Fruit fly (Drosophila melanogaster): ENCODE data around the gene CG34263.

CG34263 gene

DNA sequence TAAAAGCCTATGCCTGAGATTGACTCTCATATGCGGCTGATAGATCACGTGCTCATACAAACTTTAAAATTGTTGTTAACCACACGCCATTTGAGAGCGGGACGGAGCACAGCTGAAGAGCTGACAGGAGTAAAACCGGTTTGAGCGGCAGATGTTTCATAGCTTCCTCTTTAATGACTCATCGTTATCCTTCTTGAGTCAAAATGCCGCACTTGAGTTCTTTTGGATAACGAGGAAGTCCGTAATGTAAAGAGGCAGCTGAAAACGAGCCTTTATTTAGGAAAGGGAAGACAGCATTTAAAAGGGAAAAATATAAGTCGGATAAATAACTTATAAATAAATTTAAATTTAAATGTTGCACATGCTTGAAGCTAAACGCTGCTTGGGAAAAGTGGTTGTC lies 31.5 kb upstream of the CG34263 start:
- TF ChIP-seq CG8632 (GFP tag; optimal IDR thresholded peaks at IDR 0.05): no peak
- TF ChIP-seq Eip75B (GFP tag; optimal IDR thresholded peaks at IDR 0.05): no peak
- peak in 1 of 2 experiments; percentile 6 for TF ChIP-seq ss (GFP tag; optimal IDR thresholded peaks at IDR 0.05)
- no peak for TF ChIP-seq Eip78C (GFP tag)

dm6 chr3L:294841-295408 lies 29.2 kb upstream of the CG34263 start:
- peak; percentile 24 for TF ChIP-seq CG3919 (GFP tag; optimal IDR thresholded peaks at IDR 0.05)
- TF ChIP-seq CG6808 (GFP tag; optimal IDR thresholded peaks at IDR 0.05): peak; percentile 17
- TF ChIP-seq fd85E (GFP tag; optimal IDR thresholded peaks at IDR 0.05): no peak
- TF ChIP-seq CG15336 (GFP tag; IDR thresholded peaks at IDR 0.05): 0 out of 2 replicates have a peak, but pooled peaks have one; percentile 8
- TF ChIP-seq CG32006 (GFP tag; optimal IDR thresholded peaks at IDR 0.05): peak; percentile 14
- peak; percentile 61 for TF ChIP-seq Eip78C (GFP tag)
- peak; percentile 4 for TF ChIP-seq CG10631 (GFP tag; optimal IDR thresholded peaks at IDR 0.05)
- TF ChIP-seq OdsH (GFP tag; optimal IDR thresholded peaks at IDR 0.05): no peak

- TF ChIP-seq vri (GFP tag; optimal IDR thresholded peaks at IDR 0.05) (peak; percentile 52), ss (GFP tag; optimal IDR thresholded peaks at IDR 0.05) (peak in 1 of 2 experiments; percentile 26), net (GFP tag; optimal IDR thresholded peaks at IDR 0.05) (no peak), pdm3 (GFP tag; optimal IDR thresholded peaks at IDR 0.05) (no peak), CG6854 (GFP tag; optimal IDR thresholded peaks at IDR 0.05) (peak; percentile 38), Blimp-1 (GFP tag; optimal IDR thresholded peaks at IDR 0.05) (no peak), CG1621 (tag; optimal IDR thresholded peaks at IDR 0.05) (peak; percentile 55), CG15336 (GFP tag; IDR thresholded peaks at IDR 0.05) (peak; percentile 11; the same call in 1 of the 2 replicates), CG6163 (GFP tag; IDR thresholded peaks at IDR 0.05) (0 out of 3 replicates have a peak, but pooled peaks have one; percentile 35), svp (GFP tag) (peak; percentile 31), esn (GFP tag; optimal IDR thresholded peaks at IDR 0.05) (peak; percentile 15), Eip75B (GFP tag; optimal IDR thresholded peaks at IDR 0.05) (no peak), CG3032 (tag; optimal IDR thresholded peaks at IDR 0.05) (peak; percentile 11), dsx (GFP tag; optimal IDR thresholded peaks at IDR 0.05; ENCODE audit: poor library complexity, severe bottlenecking) (peak; percentile 24), Sox102F (GFP tag; optimal IDR thresholded peaks at IDR 0.05) (no peak), fkh (GFP tag; optimal IDR thresholded peaks at IDR 0.05) (peak; percentile 100)
Measured at dm6 chr3L:292146-292776, 26.6 kb upstream of the CG34263 start.

dm6 chr3L:291583-292145 lies 26.0 kb upstream of the CG34263 start:
- TF ChIP-seq CG34406 (GFP tag; optimal IDR thresholded peaks at IDR 0.05) (no peak), Sox14 (GFP tag; optimal IDR thresholded peaks at IDR 0.05) (no peak), Eip78C (GFP tag) (peak; percentile 39), CG9139 (GFP tag; optimal IDR thresholded peaks at IDR 0.05) (no peak), CG3032 (tag; optimal IDR thresholded peaks at IDR 0.05) (no peak), vri (GFP tag; optimal IDR thresholded peaks at IDR 0.05) (peak; percentile 97), svp (GFP tag) (peak; percentile 98), Blimp-1 (GFP tag; optimal IDR thresholded peaks at IDR 0.05) (no peak)

dm6 chr3L:284253-284652 lies 18.5 kb upstream of the CG34263 start:
- TF ChIP-seq ss (GFP tag; optimal IDR thresholded peaks at IDR 0.05) (peak in 1 of 2 experiments; percentile 48), CG7368 (GFP tag; optimal IDR thresholded peaks at IDR 0.05) (no peak), spab (GFP tag; optimal IDR thresholded peaks at IDR 0.05) (no peak), eg (GFP tag; IDR thresholded peaks at IDR 0.05) (no peak; the same call in 2 of the 3 replicates), Hr4 (GFP tag; optimal IDR thresholded peaks at IDR 0.05) (no peak), Sox15 (GFP tag; optimal IDR thresholded peaks at IDR 0.05) (no peak), CG8632 (GFP tag; optimal IDR thresholded peaks at IDR 0.05) (no peak), topi (GFP tag; optimal IDR thresholded peaks at IDR 0.05) (no peak), Eip78C (GFP tag) (peak; percentile 50), CG6808 (GFP tag; optimal IDR thresholded peaks at IDR 0.05) (peak; percentile 5), Gug (GFP tag; IDR thresholded peaks at IDR 0.05) (no peak), CG3032 (tag; optimal IDR thresholded peaks at IDR 0.05) (no peak), salr (GFP tag; optimal IDR thresholded peaks at IDR 0.05) (no peak), OdsH (GFP tag; optimal IDR thresholded peaks at IDR 0.05) (no peak), net (GFP tag; optimal IDR thresholded peaks at IDR 0.05) (no peak), Lpt (GFP tag; optimal IDR thresholded peaks at IDR 0.05) (peak; percentile 47), CG6276 (GFP tag; optimal IDR thresholded peaks at IDR 0.05) (no peak), Blimp-1 (GFP tag; optimal IDR thresholded peaks at IDR 0.05) (no peak), Sox102F (GFP tag; optimal IDR thresholded peaks at IDR 0.05) (no peak), CG3919 (GFP tag; optimal IDR thresholded peaks at IDR 0.05) (no peak), Eip75B (GFP tag; optimal IDR thresholded peaks at IDR 0.05) (no peak)

Data from whole organism, prepupa.